Fruit fly (Drosophila melanogaster) whole organism, adult: ENCODE data around the gene CG42553.

ENCODE experiments used
- CG14711 ChIP-seq: fragments of 200-800 bp; sonication (Bioruptor generic); optimal IDR thresholded peaks from 2 replicates; lab custom pipeline; 2018; ENCODE audit warnings: missing biosample characterization, mild to moderate bottlenecking, missing genetic modification characterization, moderate library complexity
- CG1620 ChIP-seq: fragments of 200-800 bp; sonication (Bioruptor generic); optimal IDR thresholded peaks from 2 replicates; lab custom pipeline; 2016; ENCODE audit warnings: missing biosample characterization, missing genetic modification characterization
- CG33017 ChIP-seq: fragments of 200-800 bp; sonication (Bioruptor generic); optimal IDR thresholded peaks from 2 replicates; lab custom pipeline; 2018; ENCODE audit warnings: missing biosample characterization, mild to moderate bottlenecking, missing genetic modification characterization, moderate library complexity
- CG5204 ChIP-seq: fragments of 200-800 bp; sonication (Bioruptor generic); optimal IDR thresholded peaks from 2 replicates; lab custom pipeline; 2016; ENCODE audit warnings: missing biosample characterization, missing genetic modification characterization
- Clk ChIP-seq: fragments of 200-800 bp; sonication (Bioruptor generic); optimal IDR thresholded peaks from 2 replicates; lab custom pipeline; 2017; ENCODE audit warnings: missing biosample characterization, missing genetic modification characterization
- Crg-1 ChIP-seq: fragments of 200-800 bp; sonication (Bioruptor generic); optimal IDR thresholded peaks from 2 replicates; lab custom pipeline; 2016; ENCODE audit warnings: missing biosample characterization, missing genetic modification characterization
- bab1 ChIP-seq: fragments of 200-800 bp; sonication (Bioruptor generic); optimal IDR thresholded peaks from 3 replicates; lab custom pipeline; 2019; ENCODE audit warnings: missing biosample characterization, mild to moderate bottlenecking, missing genetic modification characterization, moderate library complexity
- cnc ChIP-seq, 2 experiments: fragments of >200 bp; optimal IDR thresholded peaks; 2 replicates each; lab custom pipeline; 2017
- pad ChIP-seq: fragments of 200-800 bp; sonication (Bioruptor generic); optimal IDR thresholded peaks from 3 replicates; lab custom pipeline; 2017; ENCODE audit warnings: missing biosample characterization, missing genetic modification characterization, mild to moderate bottlenecking, moderate library complexity, missing genetic modification reagents
- toe ChIP-seq: fragments of 200-800 bp; sonication (Bioruptor generic); optimal IDR thresholded peaks from 2 replicates; lab custom pipeline; 2016; ENCODE audit warnings: missing biosample characterization, missing genetic modification characterization

DNA sequence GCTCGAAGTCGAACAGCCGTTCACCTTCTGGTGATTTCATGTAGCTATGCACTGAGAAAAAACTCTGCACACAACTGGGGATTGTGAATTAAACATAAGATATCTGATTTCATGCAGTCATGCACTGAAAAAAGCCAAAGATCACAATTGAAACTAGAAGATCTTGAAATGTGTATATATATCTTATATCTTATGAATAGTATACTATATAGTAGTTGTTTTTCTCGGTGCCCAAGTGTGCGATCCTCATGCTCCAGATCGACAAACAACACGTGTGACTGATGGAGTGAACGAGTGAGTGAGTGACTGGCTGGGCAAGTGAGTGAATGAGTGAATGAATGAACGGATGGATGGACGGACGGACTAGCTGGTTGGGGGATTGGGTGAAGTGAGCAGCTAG, 11.9 kb upstream of the CG42553 start:
- TF ChIP-seq CG33017 (tag; lab: Kevin White, UChicago) (no peak), cnc (optimal IDR thresholded peaks at IDR 0.05; lab: Kevin White, UChicago) (no peak), CG1620 (GFP tag; lab: Kevin White, UChicago) (no peak), Clk (GFP tag; lab: Kevin White, UChicago) (no peak), toe (no peak), pad (no peak), CG5204 (no peak), bab1 (GFP tag; lab: Kevin White, UChicago) (peak; percentile 3), Crg-1 (GFP tag; lab: Kevin White, UChicago) (no peak), CG14711 (tag; lab: Kevin White, UChicago) (no peak)
